Fruit fly (Drosophila melanogaster) whole organism, adult: Measurements from ENCODE around the gene PIG-K.

Experiments used
- CG11617 ChIP-seq: fragments of 200-800 bp; sonication (Bioruptor generic); optimal IDR thresholded peaks from 2 replicates; lab custom pipeline; 2017; ENCODE audit warnings: mild to moderate bottlenecking, missing biosample characterization, missing genetic modification reagents, missing genetic modification characterization
- CG33017 ChIP-seq: fragments of 200-800 bp; sonication (Bioruptor generic); optimal IDR thresholded peaks from 2 replicates; lab custom pipeline; 2018; ENCODE audit warnings: missing biosample characterization, mild to moderate bottlenecking, missing genetic modification characterization, moderate library complexity
- CG5204 ChIP-seq: fragments of 200-800 bp; sonication (Bioruptor generic); optimal IDR thresholded peaks from 2 replicates; lab custom pipeline; 2016; ENCODE audit warnings: missing biosample characterization, missing genetic modification characterization
- kay ChIP-seq: fragments of 200-800 bp; sonication (Bioruptor generic); peaks from one replicate; lab custom pipeline; 2016; ENCODE audit warnings: missing biosample characterization, missing genetic modification characterization, borderline replicate concordance
- tj ChIP-seq: fragments of 200-800 bp; sonication (Bioruptor generic); optimal IDR thresholded peaks from 3 replicates; lab custom pipeline; 2017; ENCODE audit warnings: missing biosample characterization, mild to moderate bottlenecking, missing genetic modification characterization, moderate library complexity

- TF ChIP-seq kay (GFP tag; lab: Kevin White, UChicago) (no peak), CG11617 (GFP tag; lab: Kevin White, UChicago) (no peak), CG5204 (GFP tag; lab: Kevin White, UChicago) (no peak), tj (GFP tag; lab: Kevin White, UChicago) (no peak), CG33017 (tag; lab: Kevin White, UChicago) (no peak)
Measured at dm6 chrX:1981723-1982122, 27.4 kb downstream of the PIG-K start.
